Worm (Caenorhabditis elegans): ENCODE results near the gene lips-6.

lips-6 gene

ce11 chrIV:12005090-12005770 lies 10.3 kb downstream of the lips-6 start:
- TF ChIP-seq elt-1 (tag; optimal IDR thresholded peaks at IDR 0.05; ENCODE audit: borderline replicate concordance, insufficient read depth) (no peak), nhr-237 (tag; optimal IDR thresholded peaks at IDR 0.05) (no peak), zip-8 (tag; optimal IDR thresholded peaks at IDR 0.05) (no peak), ztf-11 (tag; optimal IDR thresholded peaks at IDR 0.05) (no peak), ceh-43 (GFP tag; optimal IDR thresholded peaks at IDR 0.05) (no peak)

- no peak for TF ChIP-seq pha-4 (tag; optimal IDR thresholded peaks at IDR 0.05)
- no peak for TF ChIP-seq elt-1 (tag; optimal IDR thresholded peaks at IDR 0.05; ENCODE audit: borderline replicate concordance, insufficient read depth)
- TF ChIP-seq hlh-1 (tag; optimal IDR thresholded peaks at IDR 0.05): no peak
- no peak for TF ChIP-seq bed-3 (GFP tag; optimal IDR thresholded peaks at IDR 0.05)
- no peak for TF ChIP-seq blmp-1 (tag; optimal IDR thresholded peaks at IDR 0.05)
- TF ChIP-seq nhr-12 (tag; optimal IDR thresholded peaks at IDR 0.05): no peak
- no peak for TF ChIP-seq sem-2 (GFP tag; optimal IDR thresholded peaks at IDR 0.05)
- TF ChIP-seq mep-1 (tag; optimal IDR thresholded peaks at IDR 0.05): no peak
- TF ChIP-seq M03D4.4 (tag; optimal IDR thresholded peaks at IDR 0.05): no peak
- TF ChIP-seq nhr-2 (tag; optimal IDR thresholded peaks at IDR 0.05): no peak
- no peak for TF ChIP-seq lin-13 (tag; optimal IDR thresholded peaks at IDR 0.05)
- TF ChIP-seq unc-120 (tag; optimal IDR thresholded peaks at IDR 0.05; ENCODE audit: poor library complexity, severe bottlenecking): no peak
- no peak for TF ChIP-seq drap-1 (GFP tag; optimal IDR thresholded peaks at IDR 0.05)
- TF ChIP-seq snpc-4 (tag; optimal IDR thresholded peaks at IDR 0.05): no peak
- no peak for TF ChIP-seq unc-62 (GFP tag; optimal IDR thresholded peaks at IDR 0.05)
These were observed 29.1 kb downstream of the lips-6 start for ce11 chrIV:11986407-11986806.

ce11 chrIV:11970171-11970570 lies 45.3 kb downstream of the lips-6 start, which contains the start of gene ZK829.9:
Gene ZK829.9, plus strand, starts transcription at chrIV:11970534.
- no peak for TF ChIP-seq flh-1 (GFP tag; optimal IDR thresholded peaks at IDR 0.05)
- TF ChIP-seq unc-39 (tag; optimal IDR thresholded peaks at IDR 0.05): no peak
- TF ChIP-seq ces-1 (GFP tag; optimal IDR thresholded peaks at IDR 0.05): no peak
- TF ChIP-seq pha-4 (tag; optimal IDR thresholded peaks at IDR 0.05): no peak
- TF ChIP-seq zip-8 (tag; optimal IDR thresholded peaks at IDR 0.05): no peak
- TF ChIP-seq elt-3 (tag; optimal IDR thresholded peaks at IDR 0.05): no peak
- no peak for TF ChIP-seq ztf-11 (tag; optimal IDR thresholded peaks at IDR 0.05)
- TF ChIP-seq lin-32 (GFP tag; optimal IDR thresholded peaks at IDR 0.05): no peak

- TF ChIP-seq ham-2 (GFP tag; optimal IDR thresholded peaks at IDR 0.05) (no peak), elt-3 (tag; optimal IDR thresholded peaks at IDR 0.05) (no peak), cnd-1 (tag; optimal IDR thresholded peaks at IDR 0.05) (no peak), ceh-39 (tag; optimal IDR thresholded peaks at IDR 0.05) (no peak), lin-32 (GFP tag; optimal IDR thresholded peaks at IDR 0.05) (no peak), unc-39 (tag; optimal IDR thresholded peaks at IDR 0.05) (no peak), pha-4 (tag; optimal IDR thresholded peaks at IDR 0.05) (no peak), sem-2 (GFP tag; optimal IDR thresholded peaks at IDR 0.05) (no peak), bed-3 (GFP tag; optimal IDR thresholded peaks at IDR 0.05) (no peak), unc-62 (GFP tag; optimal IDR thresholded peaks at IDR 0.05) (no peak), lsy-2 (tag; optimal IDR thresholded peaks at IDR 0.05) (no peak), ces-1 (GFP tag; optimal IDR thresholded peaks at IDR 0.05) (no peak), ztf-11 (tag; optimal IDR thresholded peaks at IDR 0.05) (no peak), sptf-1 (tag; optimal IDR thresholded peaks at IDR 0.05) (no peak), blmp-1 (tag; optimal IDR thresholded peaks at IDR 0.05) (no peak)
These were observed 50.2 kb downstream of the lips-6 start, which contains the start of gene srj-1 for ce11 chrIV:11965327-11965726. Gene srj-1, minus strand, starts transcription at chrIV:11965427.
